Worm (Caenorhabditis elegans) whole organism, L4 larva: ENCODE measurements around the gene F49E11.2.

Source experiments
- F26F4.8 ChIP-seq: fragments of 200-800 bp; sonication (Bioruptor generic); conservative IDR thresholded peaks from 2 replicates; pipeline ENCODE4 v1.3.6; 2022; ENCODE audit warnings: missing genetic modification characterization, missing compliant biosample characterization
- F37D6.2 ChIP-seq: sonication (generic microtip); optimal IDR thresholded peaks from 2 replicates; lab custom pipeline; 2016; ENCODE audit warnings: mild to moderate bottlenecking, missing genetic modification characterization, missing compliant biosample characterization
- T20F7.1 ChIP-seq: fragments of 200-800 bp; sonication (Bioruptor generic); optimal IDR thresholded peaks from 2 replicates; lab custom pipeline; 2018; ENCODE audit warnings: mild to moderate bottlenecking, missing genetic modification characterization, missing compliant biosample characterization
- T26A8.4 ChIP-seq: fragments of 200-800 bp; sonication (Bioruptor generic); IDR thresholded peaks from 2 replicates; pipeline ENCODE4 v1.3.6; 2022; ENCODE audit warnings: missing genetic modification characterization, missing compliant biosample characterization
- Y105C5A.15 ChIP-seq: fragments of 200-800 bp; sonication (Bioruptor generic); IDR thresholded peaks from 2 replicates; pipeline ENCODE4 v1.3.6; 2022; ENCODE audit warnings: missing genetic modification characterization, missing compliant biosample characterization
- Y48G9A.11 ChIP-seq: fragments of 200-800 bp; sonication (Bioruptor generic); IDR thresholded peaks from 2 replicates; pipeline ENCODE4 v1.3.6; 2022; ENCODE audit warnings: missing genetic modification reagents, missing genetic modification characterization, missing compliant biosample characterization
- aha-1 ChIP-seq: fragments of 150-350 bp; peaks from one replicate; lab custom pipeline; 2014; ENCODE audit warnings: missing biosample characterization, missing genetic modification characterization
- ama-1 ChIP-seq: fragments of 150-350 bp; optimal IDR thresholded peaks from 2 replicates; lab custom pipeline; 2014; ENCODE audit warnings: inconsistent platforms, mixed read lengths
- ceh-20 ChIP-seq: fragments of 200-800 bp; sonication (Bioruptor generic); IDR thresholded peaks from 2 replicates; pipeline ENCODE4 v1.3.6; 2022; ENCODE audit warnings: missing genetic modification reagents, missing genetic modification characterization, missing compliant biosample characterization
- ceh-62 ChIP-seq: sonication (generic microtip); optimal IDR thresholded peaks from 2 replicates; lab custom pipeline; 2017; ENCODE audit warnings: missing biosample characterization, missing genetic modification characterization
- dmd-9 ChIP-seq: fragments of 200-800 bp; sonication (Bioruptor generic); IDR thresholded peaks from 2 replicates; pipeline ENCODE4 v1.3.6; 2022; ENCODE audit warnings: missing genetic modification reagents, missing genetic modification characterization, missing compliant biosample characterization
- egl-43 ChIP-seq: fragments of 200-800 bp; sonication (Bioruptor generic); IDR thresholded peaks from 2 replicates; pipeline ENCODE4 v1.3.6; 2022; ENCODE audit warnings: missing genetic modification reagents, missing genetic modification characterization, missing compliant biosample characterization
- gei-8 ChIP-seq: fragments of 200-800 bp; sonication (Bioruptor generic); optimal IDR thresholded peaks from 2 replicates; lab custom pipeline; 2018; ENCODE audit warnings: mild to moderate bottlenecking, missing genetic modification characterization, missing compliant biosample characterization
- hlh-30 ChIP-seq: sonication (generic microtip); optimal IDR thresholded peaks from 2 replicates; lab custom pipeline; 2017; ENCODE audit warnings: antibody characterized with exemption, mild to moderate bottlenecking, missing genetic modification characterization, missing compliant biosample characterization; ENCODE audit not compliant: insufficient read depth
- hmg-1.1 ChIP-seq: fragments of 200-800 bp; sonication (Bioruptor generic); IDR thresholded peaks from 2 replicates; pipeline ENCODE4 v1.3.6; 2022; ENCODE audit warnings: missing genetic modification reagents, missing genetic modification characterization, missing compliant biosample characterization
- jun-1 ChIP-seq: fragments of 150-350 bp; optimal IDR thresholded peaks from 2 replicates; lab custom pipeline; 2014; ENCODE audit warnings: missing biosample characterization, missing genetic modification reagents, missing genetic modification characterization
- lin-13 ChIP-seq: fragments of 150-350 bp; optimal IDR thresholded peaks from 2 replicates; lab custom pipeline; 2014; ENCODE audit warnings: missing biosample characterization, missing genetic modification reagents, missing genetic modification characterization
- lin-29 ChIP-seq: fragments of 200-800 bp; sonication (Bioruptor generic); IDR thresholded peaks from 2 replicates; pipeline ENCODE4 v1.3.6; 2022; ENCODE audit warnings: missing genetic modification reagents, missing genetic modification characterization, missing compliant biosample characterization
- lin-38 ChIP-seq: fragments of 200-800 bp; sonication (Bioruptor generic); IDR thresholded peaks from 2 replicates; pipeline ENCODE4 v1.3.6; 2022; ENCODE audit warnings: missing genetic modification reagents, missing genetic modification characterization, missing compliant biosample characterization
- lir-3 ChIP-seq: sonication (generic microtip); optimal IDR thresholded peaks from 2 replicates; lab custom pipeline; 2016; ENCODE audit warnings: mild to moderate bottlenecking, missing genetic modification characterization, missing compliant biosample characterization
- madf-5 ChIP-seq, 2 experiments: fragments of 200-800 bp; sonication (Bioruptor generic); IDR thresholded peaks; 2 replicates each; pipeline ENCODE4 v1.3.6; 2022; ENCODE audit warnings: missing compliant biosample characterization in 2 of 2, missing genetic modification characterization in 2 of 2
- madf-9 ChIP-seq: fragments of 200-800 bp; sonication (Bioruptor generic); conservative IDR thresholded peaks from 2 replicates; pipeline ENCODE4 v1.3.6; 2022; ENCODE audit warnings: missing genetic modification reagents, missing genetic modification characterization, missing compliant biosample characterization
- nhr-11 ChIP-seq: fragments of 150-350 bp; optimal IDR thresholded peaks from 2 replicates; lab custom pipeline; 2014; ENCODE audit warnings: missing biosample characterization, missing genetic modification characterization
- nhr-41 ChIP-seq: fragments of 200-800 bp; sonication (Bioruptor generic); IDR thresholded peaks from 2 replicates; pipeline ENCODE4 v1.3.6; 2022; ENCODE audit warnings: missing genetic modification reagents, missing genetic modification characterization, missing compliant biosample characterization
- nhr-6 ChIP-seq: fragments of 150-350 bp; optimal IDR thresholded peaks from 2 replicates; lab custom pipeline; 2014; ENCODE audit warnings: missing biosample characterization, missing genetic modification characterization
- nhr-76 ChIP-seq: fragments of 150-350 bp; optimal IDR thresholded peaks from 2 replicates; lab custom pipeline; 2014; ENCODE audit warnings: missing biosample characterization, missing genetic modification characterization
- pqm-1 ChIP-seq: sonication (generic microtip); optimal IDR thresholded peaks from 2 replicates; lab custom pipeline; 2017; ENCODE audit warnings: missing biosample characterization, missing genetic modification characterization
- saeg-2 ChIP-seq: fragments of 200-800 bp; sonication (Bioruptor generic); IDR thresholded peaks from 2 replicates; pipeline ENCODE4 v1.3.6; 2022; ENCODE audit warnings: missing genetic modification reagents, missing genetic modification characterization, missing compliant biosample characterization
- skn-1 ChIP-seq: fragments of 150-350 bp; optimal IDR thresholded peaks from 2 replicates; lab custom pipeline; 2014; ENCODE audit warnings: missing biosample characterization, missing genetic modification characterization
- spr-1 ChIP-seq: sonication (generic microtip); optimal IDR thresholded peaks from 2 replicates; lab custom pipeline; 2016; ENCODE audit warnings: mild to moderate bottlenecking, missing genetic modification characterization, missing compliant biosample characterization
- tag-97 ChIP-seq: fragments of 200-800 bp; sonication (Bioruptor generic); IDR thresholded peaks from 2 replicates; pipeline ENCODE4 v1.3.6; 2022; ENCODE audit warnings: missing genetic modification characterization, missing compliant biosample characterization
- unc-130 ChIP-seq: sonication (generic microtip); optimal IDR thresholded peaks from 2 replicates; lab custom pipeline; 2016; ENCODE audit warnings: missing genetic modification reagents, missing genetic modification characterization, missing compliant biosample characterization
- unc-39 ChIP-seq: sonication (generic microtip); optimal IDR thresholded peaks from 2 replicates; lab custom pipeline; 2017; ENCODE audit warnings: missing biosample characterization, missing genetic modification characterization
- unc-62 ChIP-seq, 3 experiments: fragments of 150-350 bp in 1 of 3; sonication (generic microtip); optimal IDR thresholded peaks in 2 of 3; peaks in 1 of 3; 1 replicate in 1 of 3; 2 replicates in 2 of 3; lab custom pipeline; 2014 to 2017; ENCODE audit warnings: missing biosample characterization in 3 of 3, missing genetic modification characterization in 3 of 3, missing genetic modification reagents in 3 of 3, missing genotype in 1 of 3
- zag-1 ChIP-seq: fragments of 150-350 bp; optimal IDR thresholded peaks from 2 replicates; lab custom pipeline; 2014; ENCODE audit warnings: missing biosample characterization, missing genetic modification characterization
- zip-11 ChIP-seq: fragments of 200-800 bp; sonication (Bioruptor generic); IDR thresholded peaks from 2 replicates; pipeline ENCODE4 v1.3.6; 2022; ENCODE audit warnings: missing genetic modification characterization, missing compliant biosample characterization

F49E11.2 gene

ce11 chrIV:13046848-13047247 is 8.1 kb upstream of the F49E11.2 start, which contains the start of gene scl-9:
TSS of gene scl-9 (plus strand) at chrIV:13047148.
- peak in 1 of 2 experiments; percentile 49 for TF ChIP-seq unc-62 (GFP tag; optimal IDR thresholded peaks at IDR 0.05 in 1 of 2; lab: Kevin White, UChicago)
- no peak for TF ChIP-seq unc-62 (tag; optimal IDR thresholded peaks at IDR 0.05; lab: Kevin White, UChicago)
- no peak for TF ChIP-seq ceh-62 (tag; lab: Kevin White, UChicago)
- no peak for TF ChIP-seq lin-38

ce11 chrIV:13044980-13045379 is 6.2 kb upstream of the F49E11.2 start:
- TF ChIP-seq aha-1 (tag; lab: Kevin White, UChicago): peak; percentile 90
- TF ChIP-seq ceh-62 (tag; lab: Kevin White, UChicago): no peak

- TF ChIP-seq zag-1: no peak
- no peak for TF ChIP-seq madf-5 (GFP tag; IDR thresholded peaks at IDR 0.05; lab: Robert Waterston, UW)
- TF ChIP-seq jun-1 (tag; lab: Kevin White, UChicago): no peak
- no peak for TF ChIP-seq tag-97 (GFP tag; lab: Robert Waterston, UW)
- no peak for TF ChIP-seq unc-130 (GFP tag; lab: Kevin White, UChicago)
- no peak for TF ChIP-seq gei-8 (GFP tag; lab: Kevin White, UChicago)
- TF ChIP-seq madf-9 (GFP tag; lab: Robert Waterston, UW): no peak
- TF ChIP-seq nhr-41 (GFP tag; lab: Robert Waterston, UW): no peak
- no peak for TF ChIP-seq nhr-6 (tag; lab: Kevin White, UChicago)
- TF ChIP-seq F26F4.8 (GFP tag; lab: Robert Waterston, UW): no peak
- no peak for TF ChIP-seq dmd-9
- TF ChIP-seq nhr-76 (tag; lab: Kevin White, UChicago): no peak
- no peak for TF ChIP-seq egl-43 (GFP tag; lab: Robert Waterston, UW)
- TF ChIP-seq Y105C5A.15: no peak
- no peak for TF ChIP-seq T26A8.4
- no peak for TF ChIP-seq spr-1 (tag; lab: Kevin White, UChicago)
- TF ChIP-seq nhr-11 (tag; lab: Kevin White, UChicago): no peak
- no peak for TF ChIP-seq ceh-20 (GFP tag; lab: Robert Waterston, UW)
- TF ChIP-seq zip-11: no peak
Measured at ce11 chrIV:13042091-13042490, 3.3 kb upstream of the F49E11.2 start, which contains the start of gene amt-2. TSS of gene amt-2 (plus strand) at chrIV:13042391.

ce11 chrIV:13041486-13041885 is 2.7 kb upstream of the F49E11.2 start:
- TF ChIP-seq ama-1 (lab: Kevin White, UChicago) (no peak), lin-13 (GFP tag; lab: Kevin White, UChicago) (no peak), F37D6.2 (tag; lab: Kevin White, UChicago) (no peak), hlh-30 (tag; lab: Kevin White, UChicago) (no peak), unc-39 (tag; lab: Kevin White, UChicago) (no peak), zip-11 (no peak), lin-29 (no peak), ceh-62 (tag; lab: Kevin White, UChicago) (no peak), pqm-1 (tag; lab: Kevin White, UChicago) (no peak), lir-3 (no peak), saeg-2 (GFP tag; lab: Robert Waterston, UW) (no peak), Y48G9A.11 (GFP tag; lab: Robert Waterston, UW) (no peak), T20F7.1 (GFP tag; lab: Kevin White, UChicago) (no peak), skn-1 (tag; lab: Kevin White, UChicago) (no peak), hmg-1.1 (GFP tag; lab: Robert Waterston, UW) (no peak)
